Worm (Caenorhabditis elegans): ENCODE measurements around the gene Y113G7B.28.
A peak's percentile ranks its signal among the peaks of the same experiment; 100 is the strongest.

Gene Y113G7B.28

ce11 chrV:20162290-20163104 is 33.3 kb upstream of the Y113G7B.28 start (continued):
- TF ChIP-seq sdz-12 (GFP tag; optimal IDR thresholded peaks at IDR 0.05), result no peak
- no peak for TF ChIP-seq lin-29 (GFP tag; IDR thresholded peaks at IDR 0.05)
- TF ChIP-seq ZK337.2 (GFP tag; IDR thresholded peaks at IDR 0.05), result no peak
- no peak for TF ChIP-seq snpc-4 (tag; optimal IDR thresholded peaks at IDR 0.05)
- TF ChIP-seq mes-2 (tag; optimal IDR thresholded peaks at IDR 0.05; ENCODE audit: poor library complexity, severe bottlenecking), result peak; percentile 56
- no peak for TF ChIP-seq R02D3.7 (tag; optimal IDR thresholded peaks at IDR 0.05)
- peak; percentile 6 for TF ChIP-seq hlh-11 (tag; optimal IDR thresholded peaks at IDR 0.05)
- TF ChIP-seq daf-16 (GFP tag; optimal IDR thresholded peaks at IDR 0.05), result peak in 1 of 2 experiments; percentile 16
- peak; percentile 74 for TF ChIP-seq daf-16 (tag; optimal IDR thresholded peaks at IDR 0.05)
- 0 out of 2 replicates have a peak, but pooled peaks have one; percentile 2 for TF ChIP-seq F44E2.7 (GFP tag; IDR thresholded peaks at IDR 0.05)
- TF ChIP-seq egl-43 (GFP tag; IDR thresholded peaks at IDR 0.05), result no peak
- TF ChIP-seq pha-4 (GFP tag; IDR thresholded peaks at IDR 0.05), result peak; percentile 60; the same call in 1 of the 2 replicates
- TF ChIP-seq pha-4 (tag; optimal IDR thresholded peaks at IDR 0.05), result no peak
- TF ChIP-seq nhr-11 (tag; optimal IDR thresholded peaks at IDR 0.05), result no peak
- no peak for TF ChIP-seq lim-7 (GFP tag; IDR thresholded peaks at IDR 0.05)
- TF ChIP-seq ceh-44 (GFP tag; IDR thresholded peaks at IDR 0.05), result no peak
- no peak for TF ChIP-seq nhr-111 (GFP tag; optimal IDR thresholded peaks at IDR 0.05)
- TF ChIP-seq unc-62 (GFP tag; optimal IDR thresholded peaks at IDR 0.05 in 1 of 2), result no peak
- no peak for TF ChIP-seq unc-62 (tag; optimal IDR thresholded peaks at IDR 0.05)
- TF ChIP-seq lin-38 (GFP tag; IDR thresholded peaks at IDR 0.05), result peak; percentile 56
- peak; percentile 88 for TF ChIP-seq T26A8.4 (GFP tag; IDR thresholded peaks at IDR 0.05)
- TF ChIP-seq ztf-11 (tag; optimal IDR thresholded peaks at IDR 0.05), result no peak
- peak; percentile 90 for TF ChIP-seq zfp-3 (GFP tag; conservative IDR thresholded peaks at IDR 0.05)
- no peak; the same call in 1 of the 2 replicates for TF ChIP-seq dmd-6 (GFP tag; IDR thresholded peaks at IDR 0.05)
- TF ChIP-seq dpl-1 (GFP tag; optimal IDR thresholded peaks at IDR 0.05), result no peak
- TF ChIP-seq madf-5 (GFP tag; IDR thresholded peaks at IDR 0.05), result peak in 1 of 2 experiments; percentile 49; a peak in 1 of 4 replicates
- TF ChIP-seq ces-1 (GFP tag; optimal IDR thresholded peaks at IDR 0.05), result no peak
- TF ChIP-seq madf-9 (GFP tag; conservative IDR thresholded peaks at IDR 0.05), result no peak
- no peak for TF ChIP-seq spr-3 (GFP tag; optimal IDR thresholded peaks at IDR 0.05)
- TF ChIP-seq zip-2 (tag; optimal IDR thresholded peaks at IDR 0.05), result peak; percentile 30
- TF ChIP-seq nhr-102 (tag; optimal IDR thresholded peaks at IDR 0.05), result peak; percentile 23
- TF ChIP-seq pqm-1 (tag; optimal IDR thresholded peaks at IDR 0.05), result no peak
- TF ChIP-seq mdt-29 (GFP tag; IDR thresholded peaks at IDR 0.05), result 0 out of 2 replicates have a peak, but pooled peaks have one; percentile 5
- TF ChIP-seq T20F7.1 (GFP tag; optimal IDR thresholded peaks at IDR 0.05), result peak; percentile 61
- peak in 1 of 2 experiments; percentile 50 for TF ChIP-seq lsy-2 (tag; optimal IDR thresholded peaks at IDR 0.05)

DNA sequence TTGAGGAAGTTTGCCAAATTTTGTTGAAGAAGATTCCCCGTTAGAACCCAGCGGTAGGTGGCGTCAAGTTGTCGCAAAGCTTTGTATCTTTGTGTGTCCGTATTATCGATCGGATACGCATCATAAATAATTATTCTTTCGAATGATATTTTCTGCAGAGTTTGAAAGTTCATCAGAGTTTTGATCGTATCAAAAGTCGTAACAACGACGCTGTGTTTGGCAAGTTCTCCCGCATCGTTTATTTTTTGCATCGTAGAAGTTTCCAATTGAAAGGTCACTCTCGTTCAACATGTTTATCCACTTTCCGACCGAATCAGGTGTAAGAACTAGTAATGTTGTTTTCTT is 32.7 kb upstream of the Y113G7B.28 start:
- TF ChIP-seq set-16 (GFP tag; IDR thresholded peaks at IDR 0.05) (no peak), ctbp-1 (GFP tag; IDR thresholded peaks at IDR 0.05) (0 out of 2 replicates have a peak, but pooled peaks have one; percentile 10), aha-1 (tag) (peak; percentile 38), ama-1 (optimal IDR thresholded peaks at IDR 0.05) (peak; percentile 65), ceh-44 (GFP tag; IDR thresholded peaks at IDR 0.05) (no peak), attf-4 (tag; optimal IDR thresholded peaks at IDR 0.05) (no peak), daf-16 (GFP tag; optimal IDR thresholded peaks at IDR 0.05) (no peak), daf-16 (tag; optimal IDR thresholded peaks at IDR 0.05) (peak; percentile 51), F44E2.7 (GFP tag; IDR thresholded peaks at IDR 0.05) (no peak; the same call in 1 of the 2 replicates), arid-1 (GFP tag; conservative IDR thresholded peaks at IDR 0.05) (no peak), dmd-6 (GFP tag; IDR thresholded peaks at IDR 0.05) (peak; percentile 16; the same call in 1 of the 2 replicates), ces-1 (GFP tag; optimal IDR thresholded peaks at IDR 0.05) (no peak), zfp-3 (GFP tag; conservative IDR thresholded peaks at IDR 0.05) (peak; percentile 90), D1046.2 (GFP tag; IDR thresholded peaks at IDR 0.05) (no peak), dve-1 (tag; optimal IDR thresholded peaks at IDR 0.05; ENCODE audit: insufficient read depth) (peak; percentile 31), tra-1 (GFP tag; IDR thresholded peaks at IDR 0.05) (peak; percentile 22; the same call in 1 of the 2 replicates), mes-2 (tag; optimal IDR thresholded peaks at IDR 0.05; ENCODE audit: poor library complexity, severe bottlenecking) (peak; percentile 18), unc-130 (GFP tag; optimal IDR thresholded peaks at IDR 0.05) (no peak), lim-7 (GFP tag; IDR thresholded peaks at IDR 0.05) (0 out of 2 replicates have a peak, but pooled peaks have one; percentile 23), nhr-10 (tag; optimal IDR thresholded peaks at IDR 0.05) (peak; percentile 7), lin-38 (GFP tag; IDR thresholded peaks at IDR 0.05) (peak; percentile 8), saeg-2 (GFP tag; IDR thresholded peaks at IDR 0.05) (peak; percentile 56; the same call in 1 of the 2 replicates), lin-1 (GFP tag; IDR thresholded peaks at IDR 0.05) (peak; percentile 46; the same call in 1 of the 2 replicates), Y105C5A.15 (GFP tag; IDR thresholded peaks at IDR 0.05) (no peak)

Measured in whole organism, L4 larva.